Worm (Caenorhabditis elegans): ENCODE data around the gene sfxn-1.3.

- TF ChIP-seq jun-1 (tag; optimal IDR thresholded peaks at IDR 0.05) (no peak), ceh-82 (tag; optimal IDR thresholded peaks at IDR 0.05) (no peak), ama-1 (optimal IDR thresholded peaks at IDR 0.05) (no peak), F26F4.8 (GFP tag; conservative IDR thresholded peaks at IDR 0.05) (no peak), fos-1 (tag; optimal IDR thresholded peaks at IDR 0.05) (no peak), ceh-44 (GFP tag; IDR thresholded peaks at IDR 0.05) (no peak), ces-1 (GFP tag; optimal IDR thresholded peaks at IDR 0.05) (no peak), nhr-10 (tag; optimal IDR thresholded peaks at IDR 0.05) (no peak), nhr-11 (tag; optimal IDR thresholded peaks at IDR 0.05) (no peak), R02D3.7 (tag; optimal IDR thresholded peaks at IDR 0.05) (no peak)
These were observed 31.8 kb downstream of the sfxn-1.3 start, which contains the start of gene str-9 for ce11 chrV:15758449-15758848.
